Worm (Caenorhabditis elegans) whole organism, L2 larva: Measurements from ENCODE around the gene got-1.2.

Experiments used
- F13H6.1 ChIP-seq: sonication (generic microtip); optimal IDR thresholded peaks from 2 replicates; lab custom pipeline; 2016; ENCODE audit warnings: missing genetic modification characterization, missing compliant biosample characterization
- Y55F3AM.14 ChIP-seq: fragments of 200-800 bp; sonication (Bioruptor generic); optimal IDR thresholded peaks from 2 replicates; lab custom pipeline; 2018; ENCODE audit warnings: mild to moderate bottlenecking, missing genetic modification characterization, missing compliant biosample characterization
- ZK546.5 ChIP-seq: sonication (generic microtip); optimal IDR thresholded peaks from 2 replicates; lab custom pipeline; 2017; ENCODE audit warnings: missing biosample characterization, missing genetic modification characterization
- aly-2 ChIP-seq: fragments of 150-350 bp; optimal IDR thresholded peaks from 2 replicates; lab custom pipeline; 2014; ENCODE audit warnings: missing biosample characterization, missing genetic modification characterization
- elt-3 ChIP-seq: sonication (generic microtip); optimal IDR thresholded peaks from 2 replicates; lab custom pipeline; 2017; ENCODE audit warnings: missing biosample characterization, missing genetic modification characterization
- nhr-12 ChIP-seq: fragments of 150-350 bp; optimal IDR thresholded peaks from 2 replicates; lab custom pipeline; 2014; ENCODE audit warnings: missing biosample characterization, missing genetic modification characterization
- nhr-25 ChIP-seq: fragments of 150-350 bp; sonication (generic microtip); optimal IDR thresholded peaks from 3 replicates; lab custom pipeline; 2014; ENCODE audit warnings: missing biosample characterization, missing genetic modification characterization
- nhr-77 ChIP-seq: fragments of 150-350 bp; optimal IDR thresholded peaks from 2 replicates; lab custom pipeline; 2014; ENCODE audit warnings: missing biosample characterization, missing genetic modification characterization
- unc-62 ChIP-seq: fragments of 150-350 bp; optimal IDR thresholded peaks from 2 replicates; lab custom pipeline; 2014; ENCODE audit warnings: missing biosample characterization, missing genetic modification reagents, missing genetic modification characterization
- zag-1 ChIP-seq: fragments of 150-350 bp; optimal IDR thresholded peaks from 2 replicates; lab custom pipeline; 2014; ENCODE audit warnings: missing biosample characterization, missing genetic modification characterization

DNA sequence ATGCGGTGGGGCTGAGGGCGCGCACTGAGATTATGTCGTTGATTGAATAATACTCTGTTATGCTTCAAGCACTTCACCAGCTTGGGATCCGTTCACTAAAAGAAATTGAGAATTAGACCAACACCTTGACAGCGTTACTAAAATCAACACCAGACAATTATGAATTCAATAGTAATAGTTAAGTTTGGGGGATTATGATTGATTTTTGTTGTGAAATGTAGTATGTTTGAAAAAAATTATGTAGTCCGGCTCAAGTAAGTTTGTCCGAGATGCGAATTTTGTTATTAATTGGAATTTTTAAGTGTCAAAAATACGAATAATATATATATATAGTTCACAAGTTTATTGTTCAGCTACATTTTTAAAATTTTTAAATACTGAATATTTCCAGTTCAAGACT is 32.4 kb upstream of the got-1.2 start, which contains the start of gene sto-5:
- TF ChIP-seq aly-2 (tag; lab: Kevin White, UChicago) (no peak), nhr-12 (tag; lab: Kevin White, UChicago) (no peak), ZK546.5 (no peak), Y55F3AM.14 (GFP tag; lab: Kevin White, UChicago) (no peak), F13H6.1 (tag; lab: Kevin White, UChicago) (no peak), elt-3 (tag; lab: Kevin White, UChicago) (no peak), nhr-25 (tag; lab: Kevin White, UChicago) (no peak), unc-62 (GFP tag; lab: Kevin White, UChicago) (no peak), zag-1 (tag; lab: Kevin White, UChicago) (no peak), nhr-77 (tag; lab: Kevin White, UChicago) (no peak)
